Worm (Caenorhabditis elegans) whole organism, young adult: ENCODE measurements around the gene gpa-9.

Experiments
- ama-1 ChIP-seq, 3 experiments: fragments of 150-350 bp in 1 of 3; sonication (generic microtip) in 2 of 3; optimal IDR thresholded peaks; 2 replicates each; lab custom pipeline; 2014 to 2018; ENCODE audit warnings: missing biosample characterization in 2 of 3, missing genetic modification characterization in 2 of 3, missing genetic modification reagents in 2 of 3
- pbrm-1 ChIP-seq: fragments of 200-800 bp; sonication (Bioruptor generic); IDR thresholded peaks from 2 replicates; pipeline ENCODE4 v1.3.6; 2022; ENCODE audit warnings: missing genetic modification reagents, missing genetic modification characterization, missing compliant biosample characterization
- sdz-38 ChIP-seq: sonication (generic microtip); optimal IDR thresholded peaks from 2 replicates; lab custom pipeline; 2016; ENCODE audit warnings: missing genotype, missing genetic modification characterization, missing compliant biosample characterization

DNA sequence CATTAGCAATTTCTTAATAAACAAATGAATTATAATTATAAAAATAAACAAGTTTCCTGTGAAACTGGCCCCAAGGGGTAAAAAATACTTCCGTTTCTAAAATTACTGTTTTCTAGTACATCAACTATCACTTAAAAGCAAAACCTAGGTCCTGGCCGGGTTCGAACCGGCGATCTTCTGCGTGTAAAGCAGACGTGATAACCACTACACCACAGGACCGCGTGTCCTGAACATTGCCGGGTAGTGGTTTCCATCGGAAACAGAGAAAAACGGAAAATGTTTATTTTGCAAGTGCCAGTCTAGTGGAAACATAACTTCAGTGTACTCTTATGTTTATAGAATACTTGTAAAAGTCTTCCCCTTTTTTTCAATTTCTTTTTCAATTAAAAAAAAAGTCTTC lies 34.1 kb upstream of the gpa-9 start:
- TF ChIP-seq sdz-38 (tag; lab: Kevin White, UChicago) (no peak), ama-1 (optimal IDR thresholded peaks at IDR 0.05; lab: Kevin White, UChicago) (no peak), ama-1 (GFP tag; optimal IDR thresholded peaks at IDR 0.05; lab: Kevin White, UChicago) (no peak), pbrm-1 (GFP tag; lab: Robert Waterston, UW) (no peak)
